Worm (Caenorhabditis elegans) whole organism, midembryonic: ENCODE results near the gene gly-7.

Experiments
- T22C8.4 ChIP-seq: fragments of 200-800 bp; sonication (Bioruptor generic); IDR thresholded peaks from 2 replicates; pipeline ENCODE4 v1.3.6; 2022; ENCODE audit warnings: missing genetic modification characterization, missing compliant biosample characterization
- cog-1 ChIP-seq: sonication (generic microtip); optimal IDR thresholded peaks from 2 replicates; lab custom pipeline; 2016; ENCODE audit warnings: missing genetic modification characterization, missing compliant biosample characterization
- flt-1 ChIP-seq: fragments of 200-800 bp; sonication (Bioruptor generic); IDR thresholded peaks from 2 replicates; pipeline ENCODE4 v1.3.6; 2022; ENCODE audit warnings: missing genetic modification characterization, missing compliant biosample characterization
- klf-2 ChIP-seq: fragments of 200-800 bp; sonication (Bioruptor generic); conservative IDR thresholded peaks from 2 replicates; pipeline ENCODE4 v1.3.6; 2022; ENCODE audit warnings: missing genetic modification reagents, missing genetic modification characterization, missing compliant biosample characterization
- tab-1 ChIP-seq: fragments of 200-800 bp; sonication (Bioruptor generic); IDR thresholded peaks from 2 replicates; pipeline ENCODE4 v1.3.6; 2022; ENCODE audit warnings: missing genetic modification characterization, missing compliant biosample characterization
- ztf-29 ChIP-seq: fragments of 200-800 bp; sonication (Bioruptor generic); IDR thresholded peaks from 2 replicates; pipeline ENCODE4 v1.3.6; 2022; ENCODE audit warnings: missing genetic modification reagents, missing genetic modification characterization, missing compliant biosample characterization

DNA sequence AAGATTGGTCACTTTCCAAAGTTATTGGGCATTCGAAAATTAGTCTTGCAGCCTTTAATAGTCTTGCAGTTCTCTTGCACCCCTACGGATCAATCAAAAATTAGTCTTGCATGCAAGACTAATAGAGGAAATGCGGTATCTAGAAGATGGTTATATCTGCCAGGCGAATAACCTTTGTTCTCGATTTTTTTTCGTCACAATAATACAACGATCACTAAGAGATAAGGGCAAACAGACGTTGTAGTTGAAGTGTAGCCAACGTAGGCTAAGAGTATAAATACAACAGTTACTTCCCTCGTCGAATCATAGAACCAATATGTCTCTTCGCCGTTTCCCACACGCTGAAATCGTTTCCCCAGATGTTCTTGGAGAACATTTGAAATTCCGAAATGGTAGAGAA is 20.6 kb upstream of the gly-7 start, which contains the start of gene T10B5.8:
- TF ChIP-seq klf-2 (no peak), tab-1 (GFP tag; lab: Robert Waterston, UW) (no peak), cog-1 (tag; lab: Kevin White, UChicago) (no peak), flt-1 (GFP tag; lab: Robert Waterston, UW) (no peak), ztf-29 (GFP tag; lab: Robert Waterston, UW) (no peak), T22C8.4 (GFP tag; lab: Robert Waterston, UW) (no peak)
